Fruit fly (Drosophila melanogaster): ENCODE results near the gene Nasp.

DNA sequence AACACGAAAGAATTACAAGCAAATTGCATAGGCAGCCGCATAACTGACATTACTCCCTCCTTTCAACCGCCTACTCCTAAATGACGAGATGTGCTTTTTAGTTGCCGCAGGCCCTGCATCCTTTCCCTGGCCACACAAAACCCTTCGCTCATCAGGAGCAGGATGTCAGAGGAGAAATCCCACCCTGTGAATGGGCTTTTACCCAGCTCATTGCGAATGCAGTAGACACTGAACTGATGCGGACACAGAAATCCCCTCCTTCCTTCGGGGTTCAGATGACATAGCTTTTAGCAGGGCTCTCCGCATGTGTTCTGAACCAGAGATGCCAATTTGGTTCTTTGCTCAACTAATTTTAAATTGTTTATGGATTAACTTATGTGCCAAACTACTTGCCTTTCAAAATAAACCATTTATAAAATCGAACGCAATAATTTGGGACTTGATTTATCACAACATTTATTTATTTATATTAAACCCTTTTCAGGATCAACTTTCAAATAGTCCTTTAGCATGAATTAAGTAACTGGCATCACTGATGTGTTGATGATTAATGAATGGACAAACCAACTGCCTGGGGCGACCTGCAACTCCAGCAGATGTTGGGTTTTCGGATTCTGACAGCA lies 8.3 kb upstream of the Nasp start:
- no peak for TF ChIP-seq CTCF (optimal IDR thresholded peaks at IDR 0.05)
- no peak for TF ChIP-seq CG8478 (optimal IDR thresholded peaks at IDR 0.05)
